Fruit fly (Drosophila melanogaster): ENCODE measurements around the gene trn.

dm6 chr3L:13083432-13083831, 30.6 kb upstream of the trn start:
- TF ChIP-seq Crg-1 (GFP tag; optimal IDR thresholded peaks at IDR 0.05) (no peak), Hr96 (GFP tag; optimal IDR thresholded peaks at IDR 0.05) (no peak), tj (GFP tag; optimal IDR thresholded peaks at IDR 0.05) (no peak), CG7101 (tag; optimal IDR thresholded peaks at IDR 0.05) (no peak), CG11617 (GFP tag; optimal IDR thresholded peaks at IDR 0.05) (no peak), bab1 (GFP tag; optimal IDR thresholded peaks at IDR 0.05) (no peak), CG33017 (tag; optimal IDR thresholded peaks at IDR 0.05) (no peak), kay (GFP tag; ENCODE audit: borderline replicate concordance) (no peak)

Data from whole organism, adult.